Worm (Caenorhabditis elegans) whole organism, mixed stage, embryonic: ENCODE measurements around the gene Y45F10B.59.

Experiments
- M03D4.4 ChIP-seq: sonication (generic microtip); optimal IDR thresholded peaks from 2 replicates; lab custom pipeline; 2017; ENCODE audit warnings: mild to moderate bottlenecking, missing genetic modification characterization, missing compliant biosample characterization
- bed-3 ChIP-seq: fragments of 200-800 bp; sonication (Bioruptor generic); optimal IDR thresholded peaks from 3 replicates; lab custom pipeline; 2018; ENCODE audit warnings: mild to moderate bottlenecking, missing genetic modification characterization, moderate library complexity, missing compliant biosample characterization
- blmp-1 ChIP-seq: fragments of 150-350 bp; optimal IDR thresholded peaks from 2 replicates; lab custom pipeline; 2014; ENCODE audit warnings: missing biosample characterization, missing genetic modification characterization
- ceh-39 ChIP-seq: fragments of 150-350 bp; optimal IDR thresholded peaks from 2 replicates; lab custom pipeline; 2014; ENCODE audit warnings: missing biosample characterization, missing genetic modification characterization
- ceh-43 ChIP-seq: fragments of 200-800 bp; sonication (Bioruptor generic); optimal IDR thresholded peaks from 2 replicates; lab custom pipeline; 2018; ENCODE audit warnings: mild to moderate bottlenecking, missing genetic modification characterization, moderate library complexity, missing compliant biosample characterization
- ceh-83 ChIP-seq: fragments of 200-800 bp; sonication (Bioruptor generic); optimal IDR thresholded peaks from 2 replicates; lab custom pipeline; 2018; ENCODE audit warnings: mild to moderate bottlenecking, missing genetic modification characterization, missing compliant biosample characterization
- ces-1 ChIP-seq: fragments of 150-350 bp; optimal IDR thresholded peaks from 2 replicates; lab custom pipeline; 2014; ENCODE audit warnings: missing biosample characterization, missing genetic modification reagents, missing genetic modification characterization
- cnd-1 ChIP-seq: fragments of 200-800 bp; sonication (Bioruptor generic); optimal IDR thresholded peaks from 2 replicates; lab custom pipeline; 2018; ENCODE audit warnings: mild to moderate bottlenecking, missing genetic modification characterization, missing compliant biosample characterization
- drap-1 ChIP-seq: fragments of 200-800 bp; sonication (Bioruptor generic); optimal IDR thresholded peaks from 3 replicates; lab custom pipeline; 2018; ENCODE audit warnings: mild to moderate bottlenecking, missing genetic modification characterization, missing compliant biosample characterization
- elt-1 ChIP-seq: sonication (generic microtip); optimal IDR thresholded peaks from 2 replicates; lab custom pipeline; 2017; ENCODE audit warnings: missing genetic modification characterization, mild to moderate bottlenecking, missing compliant biosample characterization, antibody characterized with exemption, moderate library complexity, borderline replicate concordance; ENCODE audit not compliant: insufficient read depth
- elt-3 ChIP-seq: fragments of 150-350 bp; optimal IDR thresholded peaks from 2 replicates; lab custom pipeline; 2014; ENCODE audit warnings: missing biosample characterization, missing genetic modification characterization
- ham-2 ChIP-seq: fragments of 200-800 bp; sonication (Bioruptor generic); optimal IDR thresholded peaks from 2 replicates; lab custom pipeline; 2018; ENCODE audit warnings: mild to moderate bottlenecking, missing genetic modification characterization, missing compliant biosample characterization
- hlh-1 ChIP-seq: fragments of 150-350 bp; optimal IDR thresholded peaks from 2 replicates; lab custom pipeline; 2014; ENCODE audit warnings: missing biosample characterization, missing genetic modification reagents, missing genetic modification characterization
- lin-13 ChIP-seq: fragments of 150-350 bp; optimal IDR thresholded peaks from 2 replicates; lab custom pipeline; 2014; ENCODE audit warnings: missing biosample characterization, missing genetic modification characterization
- lin-32 ChIP-seq: fragments of 200-800 bp; sonication (Bioruptor generic); optimal IDR thresholded peaks from 2 replicates; lab custom pipeline; 2018; ENCODE audit warnings: mild to moderate bottlenecking, missing genetic modification characterization, missing compliant biosample characterization
- lsy-2 ChIP-seq: fragments of 150-350 bp; optimal IDR thresholded peaks from 2 replicates; lab custom pipeline; 2014; ENCODE audit warnings: missing biosample characterization, missing genetic modification characterization
- mab-5 ChIP-seq: fragments of 150-350 bp; optimal IDR thresholded peaks from 2 replicates; lab custom pipeline; 2014; ENCODE audit warnings: missing biosample characterization, missing genetic modification characterization
- mep-1 ChIP-seq: fragments of 150-350 bp; optimal IDR thresholded peaks from 2 replicates; lab custom pipeline; 2017; ENCODE audit warnings: missing biosample characterization, missing genetic modification reagents, missing genetic modification characterization, inconsistent platforms
- mls-2 ChIP-seq: sonication (generic microtip); optimal IDR thresholded peaks from 2 replicates; lab custom pipeline; 2016; ENCODE audit warnings: mild to moderate bottlenecking, missing genetic modification characterization, moderate library complexity, missing compliant biosample characterization
- nhr-12 ChIP-seq: fragments of 150-350 bp; optimal IDR thresholded peaks from 2 replicates; lab custom pipeline; 2014; ENCODE audit warnings: missing biosample characterization, missing genetic modification characterization
- nhr-2 ChIP-seq: fragments of 150-350 bp; optimal IDR thresholded peaks from 2 replicates; lab custom pipeline; 2014; ENCODE audit warnings: missing biosample characterization, missing genetic modification characterization
- nhr-237 ChIP-seq: fragments of 150-350 bp; optimal IDR thresholded peaks from 2 replicates; lab custom pipeline; 2014; ENCODE audit warnings: missing biosample characterization, missing genetic modification characterization
- nhr-76 ChIP-seq: sonication (generic microtip); optimal IDR thresholded peaks from 2 replicates; lab custom pipeline; 2017; ENCODE audit warnings: missing biosample characterization, missing genetic modification characterization
- pha-4 ChIP-seq: fragments of 150-350 bp; optimal IDR thresholded peaks from 2 replicates; lab custom pipeline; 2018; ENCODE audit warnings: missing biosample characterization, missing genetic modification reagents, missing genetic modification characterization
- sem-2 ChIP-seq: fragments of 200-800 bp; sonication (Bioruptor generic); optimal IDR thresholded peaks from 2 replicates; lab custom pipeline; 2018; ENCODE audit warnings: mild to moderate bottlenecking, missing genetic modification characterization, missing compliant biosample characterization
- snpc-4 ChIP-seq: fragments of 150-350 bp; optimal IDR thresholded peaks from 2 replicates; lab custom pipeline; 2014; ENCODE audit warnings: missing biosample characterization, missing genetic modification characterization
- sptf-1 ChIP-seq: sonication (generic microtip); optimal IDR thresholded peaks from 2 replicates; lab custom pipeline; 2017; ENCODE audit warnings: mild to moderate bottlenecking, missing genetic modification characterization, moderate library complexity, missing compliant biosample characterization
- tbx-8 ChIP-seq: fragments of 200-800 bp; sonication (Bioruptor generic); optimal IDR thresholded peaks from 2 replicates; lab custom pipeline; 2018; ENCODE audit warnings: mild to moderate bottlenecking, missing genetic modification characterization, moderate library complexity, missing compliant biosample characterization
- unc-120 ChIP-seq: sonication (generic microtip); optimal IDR thresholded peaks from 2 replicates; lab custom pipeline; 2017; ENCODE audit warnings: missing genetic modification characterization, missing compliant biosample characterization; ENCODE audit not compliant: poor library complexity, severe bottlenecking
- unc-39 ChIP-seq: fragments of 150-350 bp; optimal IDR thresholded peaks from 2 replicates; lab custom pipeline; 2014; ENCODE audit warnings: missing biosample characterization, missing genetic modification characterization
- unc-62 ChIP-seq: fragments of 150-350 bp; optimal IDR thresholded peaks from 2 replicates; lab custom pipeline; 2014; ENCODE audit warnings: missing biosample characterization, missing genetic modification reagents, missing genetic modification characterization
- zip-8 ChIP-seq: fragments of 150-350 bp; optimal IDR thresholded peaks from 2 replicates; lab custom pipeline; 2014; ENCODE audit warnings: missing biosample characterization, missing genetic modification characterization
- ztf-11 ChIP-seq: fragments of 150-350 bp; optimal IDR thresholded peaks from 2 replicates; lab custom pipeline; 2014; ENCODE audit warnings: missing biosample characterization, missing genetic modification characterization

Gene Y45F10B.59

ce11 chrIV:13633165-13633564 is 30.7 kb downstream of the Y45F10B.59 start, which contains the start of gene fbxa-98:
TSS of gene fbxa-98 (plus strand) at chrIV:13633407.
- TF ChIP-seq unc-120 (tag; lab: Kevin White, UChicago) (no peak), nhr-76 (tag; lab: Kevin White, UChicago) (no peak), lsy-2 (no peak), sptf-1 (tag; lab: Kevin White, UChicago) (no peak), cnd-1 (tag; lab: Kevin White, UChicago) (no peak), lin-32 (GFP tag; lab: Kevin White, UChicago) (no peak), snpc-4 (no peak), tbx-8 (GFP tag; lab: Kevin White, UChicago) (no peak), ham-2 (no peak), mls-2 (tag; lab: Kevin White, UChicago) (no peak), blmp-1 (tag; lab: Kevin White, UChicago) (no peak), lin-13 (tag; lab: Kevin White, UChicago) (no peak)

ce11 chrIV:13636975-13637374 is 34.6 kb downstream of the Y45F10B.59 start, which contains the start of gene C08F11.7:
TSS of gene C08F11.7 (plus strand) at chrIV:13637275.
- TF ChIP-seq lin-13 (tag; lab: Kevin White, UChicago) (no peak), nhr-237 (no peak), unc-39 (tag; lab: Kevin White, UChicago) (no peak), elt-1 (tag; lab: Kevin White, UChicago) (no peak), hlh-1 (tag; lab: Kevin White, UChicago) (no peak), mls-2 (tag; lab: Kevin White, UChicago) (no peak), ceh-83 (no peak), ceh-39 (tag; lab: Kevin White, UChicago) (no peak), nhr-12 (no peak), cnd-1 (tag; lab: Kevin White, UChicago) (no peak), lsy-2 (no peak), mep-1 (tag; lab: Kevin White, UChicago) (no peak), ceh-43 (GFP tag; lab: Kevin White, UChicago) (no peak), elt-3 (tag; lab: Kevin White, UChicago) (no peak), bed-3 (GFP tag; lab: Kevin White, UChicago) (no peak), unc-120 (tag; lab: Kevin White, UChicago) (no peak), nhr-2 (no peak), unc-62 (GFP tag; lab: Kevin White, UChicago) (no peak), ces-1 (GFP tag; lab: Kevin White, UChicago) (no peak)
- TF ChIP-seq, all 35 proteins: peak for 0

- TF ChIP-seq zip-8 (tag; lab: Kevin White, UChicago) (no peak), sem-2 (no peak), blmp-1 (tag; lab: Kevin White, UChicago) (no peak), pha-4 (tag; lab: Kevin White, UChicago) (no peak), mab-5 (tag; lab: Kevin White, UChicago) (no peak), mep-1 (tag; lab: Kevin White, UChicago) (no peak), lin-13 (tag; lab: Kevin White, UChicago) (no peak), ceh-83 (no peak), ham-2 (no peak), ceh-43 (GFP tag; lab: Kevin White, UChicago) (no peak), unc-120 (tag; lab: Kevin White, UChicago) (no peak), nhr-12 (no peak), M03D4.4 (tag; lab: Kevin White, UChicago) (no peak), sptf-1 (tag; lab: Kevin White, UChicago) (no peak), cnd-1 (tag; lab: Kevin White, UChicago) (no peak), elt-1 (tag; lab: Kevin White, UChicago) (no peak), nhr-76 (tag; lab: Kevin White, UChicago) (no peak)
Observed at ce11 chrIV:13639027-13639426, 36.6 kb downstream of the Y45F10B.59 start, which contains the start of gene ugt-22. TSS of gene ugt-22 (plus strand) at chrIV:13639260.

ce11 chrIV:13645823-13646222 is 43.4 kb downstream of the Y45F10B.59 start, which contains the start of gene srz-29:
TSS of gene srz-29 (minus strand) at chrIV:13645923.
- TF ChIP-seq snpc-4 = no peak
- no peak for TF ChIP-seq cnd-1 (tag; lab: Kevin White, UChicago)
- no peak for TF ChIP-seq ztf-11 (tag; lab: Kevin White, UChicago)
- TF ChIP-seq lsy-2 = no peak
- TF ChIP-seq bed-3 (GFP tag; lab: Kevin White, UChicago) = no peak
- no peak for TF ChIP-seq lin-32 (GFP tag; lab: Kevin White, UChicago)
- no peak for TF ChIP-seq M03D4.4 (tag; lab: Kevin White, UChicago)
- TF ChIP-seq unc-120 (tag; lab: Kevin White, UChicago) = no peak
- no peak for TF ChIP-seq mep-1 (tag; lab: Kevin White, UChicago)
- TF ChIP-seq sem-2 = no peak
- TF ChIP-seq elt-1 (tag; lab: Kevin White, UChicago) = no peak
- TF ChIP-seq lin-13 (tag; lab: Kevin White, UChicago) = no peak
- no peak for TF ChIP-seq elt-3 (tag; lab: Kevin White, UChicago)
- TF ChIP-seq hlh-1 (tag; lab: Kevin White, UChicago) = no peak
- no peak for TF ChIP-seq ceh-43 (GFP tag; lab: Kevin White, UChicago)
- no peak for TF ChIP-seq drap-1 (GFP tag; lab: Kevin White, UChicago)
- no peak for TF ChIP-seq nhr-237
- no peak for TF ChIP-seq sptf-1 (tag; lab: Kevin White, UChicago)
- TF ChIP-seq, all 35 proteins: peak for 0
